Worm (Caenorhabditis elegans): ENCODE measurements around the gene H20J04.6.

DNA sequence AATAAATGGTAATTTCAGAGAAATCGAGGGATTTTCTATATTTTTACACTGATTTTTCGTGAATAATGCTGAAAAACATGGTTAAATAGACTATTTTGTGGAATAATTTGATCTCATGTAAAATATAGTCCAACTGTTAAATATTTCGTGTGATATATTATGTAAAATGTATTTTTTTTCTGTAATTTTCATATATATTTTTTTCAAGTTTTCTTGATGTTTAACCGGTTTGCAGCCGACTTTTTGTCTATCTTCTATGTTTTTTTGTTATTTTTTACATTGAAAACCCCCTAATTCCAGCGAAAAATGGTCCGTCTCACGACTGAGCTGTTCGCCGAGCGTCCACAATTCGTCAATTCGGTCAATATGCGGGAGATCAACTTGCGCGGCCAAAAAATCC, 1.0 kb downstream of the H20J04.6 start, which contains the start of gene mog-2:
- no peak for TF ChIP-seq nhr-237 (tag; optimal IDR thresholded peaks at IDR 0.05)
- TF ChIP-seq unc-62 (GFP tag; optimal IDR thresholded peaks at IDR 0.05), result no peak
- TF ChIP-seq M03D4.4 (tag; optimal IDR thresholded peaks at IDR 0.05), result no peak

All from whole organism, mixed stage, embryonic.